Worm (Caenorhabditis elegans) whole organism, late embryonic: ENCODE measurements around the gene molo-1.

Experiments
- K02D7.2 ChIP-seq: sonication (generic microtip); optimal IDR thresholded peaks from 2 replicates; lab custom pipeline; 2017; ENCODE audit warnings: mild to moderate bottlenecking, missing genetic modification characterization, missing compliant biosample characterization
- K09A11.1 ChIP-seq: sonication (generic microtip); optimal IDR thresholded peaks from 2 replicates; lab custom pipeline; 2017; ENCODE audit warnings: antibody characterized with exemption, mild to moderate bottlenecking, missing genetic modification characterization, missing compliant biosample characterization; ENCODE audit not compliant: insufficient read depth
- T23F11.4 ChIP-seq: fragments of 200-800 bp; sonication (Bioruptor generic); optimal IDR thresholded peaks from 2 replicates; lab custom pipeline; 2018; ENCODE audit warnings: mild to moderate bottlenecking, missing genetic modification characterization, missing compliant biosample characterization
- ceh-18 ChIP-seq: sonication (generic microtip); optimal IDR thresholded peaks from 2 replicates; lab custom pipeline; 2016; ENCODE audit warnings: missing genetic modification characterization, missing compliant biosample characterization
- ceh-2 ChIP-seq: sonication (generic microtip); optimal IDR thresholded peaks from 2 replicates; lab custom pipeline; 2016; ENCODE audit warnings: missing genotype, missing genetic modification characterization, missing compliant biosample characterization
- ceh-24 ChIP-seq: sonication (generic microtip); optimal IDR thresholded peaks from 2 replicates; lab custom pipeline; 2016; ENCODE audit warnings: mild to moderate bottlenecking, missing genetic modification characterization, missing compliant biosample characterization
- ceh-34 ChIP-seq: sonication (generic microtip); optimal IDR thresholded peaks from 2 replicates; lab custom pipeline; 2016; ENCODE audit warnings: mild to moderate bottlenecking, missing genetic modification characterization, missing compliant biosample characterization
- ceh-45 ChIP-seq: fragments of 200-800 bp; sonication (Bioruptor generic); IDR thresholded peaks from 2 replicates; pipeline ENCODE4 v1.3.6; 2022; ENCODE audit warnings: missing genetic modification reagents, missing genetic modification characterization, missing compliant biosample characterization
- dve-1 ChIP-seq: sonication (generic microtip); optimal IDR thresholded peaks from 2 replicates; lab custom pipeline; 2017; ENCODE audit warnings: antibody characterized with exemption, mild to moderate bottlenecking, missing genetic modification characterization, missing compliant biosample characterization
- elt-2 ChIP-seq: sonication (generic microtip); optimal IDR thresholded peaks from 2 replicates; lab custom pipeline; 2016; ENCODE audit warnings: missing genetic modification reagents, missing genetic modification characterization, missing compliant biosample characterization
- elt-4 ChIP-seq: sonication (generic microtip); optimal IDR thresholded peaks from 2 replicates; lab custom pipeline; 2016; ENCODE audit warnings: missing genetic modification characterization, missing compliant biosample characterization
- ets-4 ChIP-seq: sonication (generic microtip); optimal IDR thresholded peaks from 2 replicates; lab custom pipeline; 2016; ENCODE audit warnings: missing genetic modification characterization, missing compliant biosample characterization
- fax-1 ChIP-seq: sonication (generic microtip); optimal IDR thresholded peaks from 2 replicates; lab custom pipeline; 2016; ENCODE audit warnings: missing genotype, missing genetic modification characterization, missing compliant biosample characterization
- gmeb-2 ChIP-seq: sonication (generic microtip); optimal IDR thresholded peaks from 2 replicates; lab custom pipeline; 2016; ENCODE audit warnings: missing genetic modification characterization, inconsistent platforms, missing compliant biosample characterization
- hlh-13 ChIP-seq: fragments of 200-800 bp; sonication (Bioruptor generic); optimal IDR thresholded peaks from 2 replicates; lab custom pipeline; 2018; ENCODE audit warnings: mild to moderate bottlenecking, missing genetic modification characterization, missing compliant biosample characterization
- hlh-15 ChIP-seq: sonication (generic microtip); optimal IDR thresholded peaks from 2 replicates; lab custom pipeline; 2016; ENCODE audit warnings: missing genetic modification characterization, missing compliant biosample characterization
- hlh-30 ChIP-seq: sonication (generic microtip); optimal IDR thresholded peaks from 2 replicates; lab custom pipeline; 2017; ENCODE audit warnings: antibody characterized with exemption, missing genetic modification characterization, missing compliant biosample characterization; ENCODE audit not compliant: insufficient read depth
- lim-6 ChIP-seq: sonication (generic microtip); optimal IDR thresholded peaks from 2 replicates; lab custom pipeline; 2016; ENCODE audit warnings: missing genetic modification characterization, missing compliant biosample characterization
- lin-11 ChIP-seq: fragments of 200-800 bp; sonication (Bioruptor generic); optimal IDR thresholded peaks from 2 replicates; lab custom pipeline; 2018; ENCODE audit warnings: mild to moderate bottlenecking, missing genetic modification characterization, missing compliant biosample characterization
- madf-2 ChIP-seq: sonication (generic microtip); optimal IDR thresholded peaks from 2 replicates; lab custom pipeline; 2017; ENCODE audit warnings: missing genetic modification characterization, missing compliant biosample characterization
- nfya-1 ChIP-seq: sonication (generic microtip); optimal IDR thresholded peaks from 2 replicates; lab custom pipeline; 2017; ENCODE audit warnings: missing genetic modification characterization, mild to moderate bottlenecking, missing compliant biosample characterization, antibody characterized with exemption, moderate library complexity
- nhr-11 ChIP-seq: fragments of 150-350 bp; optimal IDR thresholded peaks from 2 replicates; lab custom pipeline; 2014; ENCODE audit warnings: missing biosample characterization, missing genetic modification characterization
- npax-4 ChIP-seq: sonication (generic microtip); optimal IDR thresholded peaks from 2 replicates; lab custom pipeline; 2016; ENCODE audit warnings: missing genetic modification characterization, missing compliant biosample characterization
- odd-2 ChIP-seq: sonication (generic microtip); optimal IDR thresholded peaks from 2 replicates; lab custom pipeline; 2017; ENCODE audit warnings: antibody characterized with exemption, mild to moderate bottlenecking, missing genetic modification characterization, missing compliant biosample characterization
- pag-3 ChIP-seq: sonication (generic microtip); optimal IDR thresholded peaks from 2 replicates; lab custom pipeline; 2016; ENCODE audit warnings: missing compliant biosample characterization, missing genetic modification characterization, borderline replicate concordance
- pax-1 ChIP-seq: fragments of 150-350 bp; optimal IDR thresholded peaks from 2 replicates; lab custom pipeline; 2014; ENCODE audit warnings: missing biosample characterization, missing genetic modification characterization
- pros-1 ChIP-seq: fragments of 150-350 bp; optimal IDR thresholded peaks from 2 replicates; lab custom pipeline; 2014; ENCODE audit warnings: missing biosample characterization, missing genetic modification reagents, missing genetic modification characterization
- rnt-1 ChIP-seq: sonication (generic microtip); optimal IDR thresholded peaks from 2 replicates; lab custom pipeline; 2016; ENCODE audit warnings: missing genetic modification characterization, missing compliant biosample characterization
- sdc-2 ChIP-seq: sonication (generic microtip); optimal IDR thresholded peaks from 2 replicates; lab custom pipeline; 2016; ENCODE audit warnings: missing genotype, missing genetic modification characterization, missing compliant biosample characterization
- sox-2 ChIP-seq: fragments of 200-800 bp; sonication (Bioruptor generic); IDR thresholded peaks from 2 replicates; pipeline ENCODE4 v1.3.6; 2022; ENCODE audit warnings: missing genetic modification reagents, missing genetic modification characterization, missing compliant biosample characterization
- sox-4 ChIP-seq: sonication (generic microtip); optimal IDR thresholded peaks from 2 replicates; lab custom pipeline; 2017; ENCODE audit warnings: mild to moderate bottlenecking, missing genetic modification characterization, inconsistent platforms, missing compliant biosample characterization
- syd-9 ChIP-seq: sonication (generic microtip); optimal IDR thresholded peaks from 2 replicates; lab custom pipeline; 2016; ENCODE audit warnings: mild to moderate bottlenecking, missing genetic modification characterization, moderate library complexity, missing compliant biosample characterization
- tbx-2 ChIP-seq: sonication (generic microtip); optimal IDR thresholded peaks from 2 replicates; lab custom pipeline; 2016; ENCODE audit warnings: missing genetic modification characterization, missing compliant biosample characterization
- ttx-3 ChIP-seq: sonication (generic microtip); optimal IDR thresholded peaks from 2 replicates; lab custom pipeline; 2016; ENCODE audit warnings: missing genetic modification reagents, missing genetic modification characterization, missing compliant biosample characterization
- unc-3 ChIP-seq, 2 experiments: fragments of 200-800 bp in 1 of 2; sonication (Bioruptor generic) in 1 of 2; sonication (generic microtip) in 1 of 2; conservative IDR thresholded peaks in 1 of 2; optimal IDR thresholded peaks in 1 of 2; 2 replicates each; pipeline versions ENCODE4 v1.3.6 to Lab custom; 2016 to 2022; ENCODE audit warnings: missing compliant biosample characterization in 2 of 2, missing genetic modification characterization in 2 of 2, missing genetic modification reagents in 1 of 2
- unc-86 ChIP-seq: sonication (generic microtip); optimal IDR thresholded peaks from 2 replicates; lab custom pipeline; 2016; ENCODE audit warnings: missing genetic modification characterization, missing compliant biosample characterization

molo-1 gene

DNA sequence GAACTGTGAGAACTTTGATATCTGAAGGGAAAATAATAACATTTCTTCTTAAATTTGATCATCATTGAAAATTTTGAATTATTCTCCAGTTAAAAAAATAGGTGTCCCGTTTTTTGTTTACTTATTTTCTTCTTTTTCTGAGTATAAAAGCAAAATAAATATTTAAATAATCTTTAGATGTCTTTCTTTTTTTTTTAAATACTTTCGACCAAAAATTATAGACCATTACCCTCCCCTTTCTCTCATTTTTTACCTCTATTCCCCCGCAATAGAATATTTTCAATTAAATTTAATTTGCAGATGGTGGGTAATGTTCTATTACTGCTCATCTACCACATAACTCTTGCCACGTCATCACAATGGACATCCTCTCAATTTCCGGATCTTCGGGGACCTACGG is at the start of gene molo-1:
Gene molo-1 (plus strand): TSS at position 301 of the 400 bp plus-strand sequence.
- TF ChIP-seq npax-4 (tag; lab: Kevin White, UChicago), result no peak
- no peak for TF ChIP-seq ets-4 (tag; lab: Kevin White, UChicago)
- TF ChIP-seq sox-2 (GFP tag; lab: Robert Waterston, UW), result no peak
- no peak for TF ChIP-seq gmeb-2 (tag; lab: Kevin White, UChicago)
- no peak for TF ChIP-seq rnt-1 (tag; lab: Kevin White, UChicago)
- no peak for TF ChIP-seq ceh-24 (tag; lab: Kevin White, UChicago)
- no peak for TF ChIP-seq lim-6
- TF ChIP-seq elt-4 (tag; lab: Kevin White, UChicago), result no peak
- no peak for TF ChIP-seq madf-2 (tag; lab: Kevin White, UChicago)
- TF ChIP-seq tbx-2 (tag; lab: Kevin White, UChicago), result no peak
- TF ChIP-seq odd-2 (tag; lab: Kevin White, UChicago), result no peak
- TF ChIP-seq ttx-3 (tag; lab: Kevin White, UChicago), result no peak

- TF ChIP-seq ceh-24 (tag; lab: Kevin White, UChicago) (no peak), odd-2 (tag; lab: Kevin White, UChicago) (no peak), ceh-45 (GFP tag; lab: Robert Waterston, UW) (no peak), hlh-30 (tag; lab: Kevin White, UChicago) (no peak), T23F11.4 (GFP tag; lab: Kevin White, UChicago) (no peak), sox-4 (tag; lab: Kevin White, UChicago) (no peak)
Observed at ce11 chrIII:5525973-5526372, 47.8 kb upstream of the molo-1 start, which contains the start of gene dex-1. Gene dex-1, plus strand, starts transcription at chrIII:5526104.

ce11 chrIII:5541777-5542176 is 32.0 kb upstream of the molo-1 start:
- no peak for TF ChIP-seq K02D7.2 (tag; lab: Kevin White, UChicago)
- TF ChIP-seq elt-2, result no peak
- TF ChIP-seq T23F11.4 (GFP tag; lab: Kevin White, UChicago), result no peak
- TF ChIP-seq nfya-1 (tag; lab: Kevin White, UChicago), result no peak
- no peak for TF ChIP-seq ceh-34 (tag; lab: Kevin White, UChicago)
- TF ChIP-seq hlh-13 (GFP tag; lab: Kevin White, UChicago), result no peak
- TF ChIP-seq dve-1, result no peak
- no peak for TF ChIP-seq sdc-2 (tag; lab: Kevin White, UChicago)
- no peak for TF ChIP-seq lin-11 (tag; lab: Kevin White, UChicago)
- no peak for TF ChIP-seq unc-86 (tag; lab: Kevin White, UChicago)
- no peak for TF ChIP-seq pros-1 (tag; lab: Kevin White, UChicago)
- TF ChIP-seq, all 69 proteins: peak for 0

- no peak for TF ChIP-seq nhr-11
- no peak for TF ChIP-seq npax-4 (tag; lab: Kevin White, UChicago)
- no peak for TF ChIP-seq unc-3 (GFP tag; conservative IDR thresholded peaks at IDR 0.05; lab: Robert Waterston, UW)
- no peak for TF ChIP-seq unc-3 (tag; optimal IDR thresholded peaks at IDR 0.05; lab: Kevin White, UChicago)
- no peak for TF ChIP-seq ceh-18 (tag; lab: Kevin White, UChicago)
- no peak for TF ChIP-seq K02D7.2 (tag; lab: Kevin White, UChicago)
- TF ChIP-seq pros-1 (tag; lab: Kevin White, UChicago), result no peak
Observed at ce11 chrIII:5543050-5543449, 30.7 kb upstream of the molo-1 start, which contains the start of gene D1044.6. Gene D1044.6, minus strand, starts transcription at chrIII:5543177.

DNA sequence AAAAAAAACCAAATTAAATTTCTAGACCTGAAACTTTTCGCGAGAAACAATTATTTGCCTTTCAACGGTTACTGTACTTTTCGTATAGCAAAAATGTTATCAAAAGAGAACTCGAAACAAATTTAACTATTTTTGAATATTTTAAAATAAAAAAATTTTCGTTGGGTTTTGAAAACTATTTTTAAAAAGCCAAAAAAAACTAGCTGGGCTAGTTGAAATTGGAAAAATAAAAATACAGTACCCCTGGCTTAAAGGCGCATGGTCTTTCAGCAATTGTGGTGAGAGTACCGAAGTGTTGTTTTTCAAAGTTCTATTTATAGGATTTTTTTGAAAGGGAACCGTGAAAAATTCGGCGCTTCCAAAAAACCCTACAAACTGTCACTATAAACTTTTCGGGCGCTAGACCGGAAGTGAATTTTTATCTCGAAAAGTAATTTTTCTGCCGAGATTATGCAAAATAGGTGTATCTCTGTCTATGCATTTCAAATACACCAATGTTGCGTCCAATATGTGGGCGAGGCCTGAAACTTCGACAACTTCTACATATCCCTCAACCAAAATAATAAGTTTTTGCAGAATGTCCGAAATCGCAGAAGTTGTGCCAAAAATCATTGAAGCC is 30.0 kb upstream of the molo-1 start, which contains the start of gene D1044.1:
Gene D1044.1 (plus strand): TSS at position 569 of the 619 bp plus-strand sequence.
- no peak for TF ChIP-seq pag-3
- TF ChIP-seq syd-9 (tag; lab: Kevin White, UChicago), result no peak
- no peak for TF ChIP-seq ceh-2 (tag; lab: Kevin White, UChicago)
- no peak for TF ChIP-seq lim-6
- no peak for TF ChIP-seq hlh-15
- TF ChIP-seq elt-2, result no peak
- no peak for TF ChIP-seq pros-1 (tag; lab: Kevin White, UChicago)
- TF ChIP-seq K09A11.1 (tag; lab: Kevin White, UChicago), result no peak
- no peak for TF ChIP-seq hlh-13 (GFP tag; lab: Kevin White, UChicago)
- TF ChIP-seq fax-1 (tag; lab: Kevin White, UChicago), result no peak
- no peak for TF ChIP-seq pax-1 (tag; lab: Kevin White, UChicago)
